Fruit fly (Drosophila melanogaster) whole organism, embryonic: Measurements from ENCODE around the gene lilli.
A peak's percentile ranks its signal among the peaks of the same experiment; 100 is the strongest.

ENCODE experiments used
- B-H2 ChIP-seq: fragments of 200-800 bp; sonication (Bioruptor generic); optimal IDR thresholded peaks from 2 replicates; lab custom pipeline; 2018; ENCODE audit warnings: missing biosample characterization, mild to moderate bottlenecking, missing genetic modification characterization
- Bdp1 ChIP-seq: fragments of 200-800 bp; sonication (Bioruptor generic); optimal IDR thresholded peaks from 3 replicates; lab custom pipeline; 2016; ENCODE audit warnings: missing biosample characterization, missing genetic modification characterization
- Bteb2 ChIP-seq: fragments of 200-800 bp; sonication (Bioruptor generic); optimal IDR thresholded peaks from 2 replicates; lab custom pipeline; 2016; ENCODE audit warnings: missing biosample characterization, missing genetic modification characterization
- CG12659 ChIP-seq: fragments of 200-800 bp; sonication (Bioruptor generic); optimal IDR thresholded peaks from 3 replicates; lab custom pipeline; 2017; ENCODE audit warnings: mild to moderate bottlenecking, missing biosample characterization, missing genetic modification reagents, missing genetic modification characterization
- CG15514 ChIP-seq: fragments of 200-800 bp; sonication (Bioruptor generic); optimal IDR thresholded peaks from 3 replicates; lab custom pipeline; 2017; ENCODE audit warnings: missing biosample characterization, missing genetic modification characterization, mild to moderate bottlenecking, moderate library complexity, missing genetic modification reagents
- CG2116 ChIP-seq: fragments of 200-800 bp; sonication (Bioruptor generic); optimal IDR thresholded peaks from 3 replicates; lab custom pipeline; 2018; ENCODE audit warnings: missing biosample characterization, mild to moderate bottlenecking, missing genetic modification characterization
- CG2129 ChIP-seq: fragments of 200-800 bp; sonication (Bioruptor generic); IDR thresholded peaks from 2 replicates; pipeline ENCODE4 v1.3.6; 2022; ENCODE audit warnings: missing biosample characterization, missing genetic modification characterization; ENCODE audit not compliant: partially characterized antibody
- CG2199 ChIP-seq: fragments of 200-800 bp; sonication (Bioruptor generic); IDR thresholded peaks from 3 replicates; pipeline ENCODE4 v1.3.6; 2022; ENCODE audit warnings: missing biosample characterization, missing genetic modification characterization
- CG30403 ChIP-seq: fragments of 200-800 bp; sonication (Bioruptor generic); optimal IDR thresholded peaks from 3 replicates; lab custom pipeline; 2016; ENCODE audit warnings: missing biosample characterization, missing genetic modification characterization
- CG30431 ChIP-seq: fragments of 200-800 bp; sonication (Bioruptor generic); optimal IDR thresholded peaks from 2 replicates; lab custom pipeline; 2017; ENCODE audit warnings: missing biosample characterization, missing genetic modification characterization
- CG31224 ChIP-seq: fragments of 200-800 bp; sonication (Bioruptor generic); IDR thresholded peaks from 2 replicates; pipeline ENCODE4 v1.3.6; 2022; ENCODE audit warnings: missing biosample characterization, missing genetic modification characterization
- CG31388 ChIP-seq: fragments of 200-800 bp; sonication (Bioruptor generic); optimal IDR thresholded peaks from 2 replicates; lab custom pipeline; 2016; ENCODE audit warnings: missing biosample characterization, missing genetic modification characterization
- CG6813 ChIP-seq: fragments of 200-800 bp; sonication (Bioruptor generic); optimal IDR thresholded peaks from 2 replicates; lab custom pipeline; 2017; ENCODE audit warnings: missing biosample characterization, missing genetic modification characterization, mild to moderate bottlenecking, moderate library complexity, missing genetic modification reagents
- CG7556 ChIP-seq: fragments of 200-800 bp; sonication (Bioruptor generic); optimal IDR thresholded peaks from 2 replicates; lab custom pipeline; 2017; ENCODE audit warnings: missing biosample characterization, mild to moderate bottlenecking, missing genetic modification characterization
- CG8478 ChIP-seq: fragments of >200 bp; optimal IDR thresholded peaks from 2 replicates; lab custom pipeline; 2018
- CG9817 ChIP-seq: fragments of 200-800 bp; sonication (Bioruptor generic); optimal IDR thresholded peaks from 2 replicates; lab custom pipeline; 2018; ENCODE audit warnings: missing biosample characterization, mild to moderate bottlenecking, missing genetic modification characterization, moderate library complexity
- CoRest ChIP-seq: fragments of 200-800 bp; sonication (Bioruptor generic); optimal IDR thresholded peaks from 3 replicates; lab custom pipeline; 2018; ENCODE audit warnings: missing biosample characterization, mild to moderate bottlenecking, missing genetic modification characterization, moderate library complexity
- D19B ChIP-seq: fragments of 200-800 bp; sonication (Bioruptor generic); optimal IDR thresholded peaks from 2 replicates; lab custom pipeline; 2017; ENCODE audit warnings: missing biosample characterization, mild to moderate bottlenecking, missing genetic modification characterization
- Doc3 ChIP-seq: fragments of 200-800 bp; sonication (Bioruptor generic); IDR thresholded peaks from 3 replicates; pipeline ENCODE4 v1.3.6; 2022; ENCODE audit warnings: missing biosample characterization, missing genetic modification characterization; ENCODE audit not compliant: partially characterized antibody
- ERR ChIP-seq: fragments of 200-800 bp; sonication (Bioruptor generic); optimal IDR thresholded peaks from 2 replicates; lab custom pipeline; 2016; ENCODE audit warnings: missing biosample characterization, missing genetic modification characterization
- HLH4C ChIP-seq: fragments of 200-800 bp; sonication (Bioruptor generic); IDR thresholded peaks from 3 replicates; pipeline ENCODE4 v1.3.6; 2022; ENCODE audit warnings: missing biosample characterization, missing genetic modification characterization; ENCODE audit not compliant: partially characterized antibody
- Hr3 ChIP-seq: fragments of 200-800 bp; sonication (Bioruptor generic); optimal IDR thresholded peaks from 3 replicates; lab custom pipeline; 2016; ENCODE audit warnings: missing biosample characterization, missing genetic modification characterization
- Lhr ChIP-seq: fragments of 200-800 bp; sonication (Bioruptor generic); optimal IDR thresholded peaks from 3 replicates; lab custom pipeline; 2017; ENCODE audit warnings: mild to moderate bottlenecking, missing biosample characterization, missing genetic modification reagents, missing genetic modification characterization
- Meics ChIP-seq: fragments of 200-800 bp; sonication (Bioruptor generic); optimal IDR thresholded peaks from 2 replicates; lab custom pipeline; 2017; ENCODE audit warnings: missing biosample characterization, mild to moderate bottlenecking, missing genetic modification characterization
- Rx ChIP-seq: fragments of 200-800 bp; sonication (Bioruptor generic); IDR thresholded peaks from 2 replicates; pipeline ENCODE4 v1.3.6; 2022; ENCODE audit warnings: missing biosample characterization, missing genetic modification characterization
- Scr ChIP-seq: fragments of 200-800 bp; sonication (Bioruptor generic); IDR thresholded peaks from 2 replicates; pipeline ENCODE4 v1.3.6; 2022; ENCODE audit warnings: missing biosample characterization, missing genetic modification characterization; ENCODE audit not compliant: partially characterized antibody
- Sox102F ChIP-seq: fragments of 200-800 bp; sonication (Bioruptor generic); optimal IDR thresholded peaks from 2 replicates; lab custom pipeline; 2018; ENCODE audit warnings: missing biosample characterization, mild to moderate bottlenecking, missing genetic modification characterization, moderate library complexity
- Spps ChIP-seq: fragments of 200-800 bp; sonication (Bioruptor generic); optimal IDR thresholded peaks from 2 replicates; lab custom pipeline; 2018; ENCODE audit warnings: missing biosample characterization, mild to moderate bottlenecking, missing genetic modification characterization
- ab ChIP-seq: fragments of 200-800 bp; sonication (Bioruptor generic); optimal IDR thresholded peaks from 2 replicates; lab custom pipeline; 2016; ENCODE audit warnings: missing biosample characterization, missing genetic modification characterization
- ap ChIP-seq: fragments of 200-800 bp; sonication (Bioruptor generic); IDR thresholded peaks from 2 replicates; pipeline ENCODE4 v1.3.6; 2022; ENCODE audit warnings: missing biosample characterization, missing genetic modification characterization
- ara ChIP-seq: fragments of 200-800 bp; sonication (Bioruptor generic); IDR thresholded peaks from 2 replicates; pipeline ENCODE4 v1.3.6; 2022; ENCODE audit warnings: missing biosample characterization, missing genetic modification characterization
- bcd ChIP-seq: fragments of 200-800 bp; sonication (Bioruptor generic); optimal IDR thresholded peaks from 2 replicates; lab custom pipeline; 2017; ENCODE audit warnings: missing biosample characterization, mild to moderate bottlenecking, missing genetic modification characterization
- cas ChIP-seq: fragments of 200-800 bp; sonication (Bioruptor generic); IDR thresholded peaks from 2 replicates; pipeline ENCODE4 v1.3.6; 2022; ENCODE audit warnings: missing biosample characterization, missing genetic modification characterization
- ems ChIP-seq: fragments of 200-800 bp; sonication (Bioruptor generic); optimal IDR thresholded peaks from 3 replicates; lab custom pipeline; 2016; ENCODE audit warnings: missing biosample characterization, missing genetic modification characterization
- fd64A ChIP-seq: fragments of 200-800 bp; sonication (Bioruptor generic); optimal IDR thresholded peaks from 3 replicates; lab custom pipeline; 2018; ENCODE audit warnings: missing biosample characterization, mild to moderate bottlenecking, missing genetic modification characterization
- gsb-n ChIP-seq: fragments of 200-800 bp; sonication (Bioruptor generic); optimal IDR thresholded peaks from 3 replicates; lab custom pipeline; 2018; ENCODE audit warnings: missing biosample characterization, mild to moderate bottlenecking, missing genetic modification characterization
- ind ChIP-seq: fragments of 200-800 bp; sonication (Bioruptor generic); optimal IDR thresholded peaks from 3 replicates; lab custom pipeline; 2016; ENCODE audit warnings: missing biosample characterization, missing genetic modification characterization
- lola ChIP-seq, 3 experiments: fragments of >200 bp in 2 of 3; fragments of 200-800 bp in 1 of 3; sonication (Bioruptor generic) in 1 of 3; optimal IDR thresholded peaks; 2 replicates each; lab custom pipeline; 2017 to 2019; ENCODE audit warnings: missing biosample characterization in 3 of 3, missing genetic modification characterization in 3 of 3, mild to moderate bottlenecking in 1 of 3, moderate library complexity in 1 of 3
- mld ChIP-seq: fragments of 200-800 bp; sonication (Bioruptor generic); IDR thresholded peaks from 3 replicates; pipeline ENCODE4 v1.3.6; 2022; ENCODE audit warnings: missing biosample characterization, missing genetic modification characterization; ENCODE audit not compliant: partially characterized antibody
- nerfin-2 ChIP-seq: fragments of 200-800 bp; sonication (Bioruptor generic); IDR thresholded peaks from 2 replicates; pipeline ENCODE4 v1.3.6; 2022; ENCODE audit warnings: missing biosample characterization, missing genetic modification characterization; ENCODE audit not compliant: partially characterized antibody
- ranshi ChIP-seq: fragments of 200-800 bp; sonication (Bioruptor generic); IDR thresholded peaks from 2 replicates; pipeline ENCODE4 v1.3.6; 2022; ENCODE audit warnings: missing biosample characterization, missing genetic modification characterization
- ro ChIP-seq: fragments of 200-800 bp; sonication (Bioruptor generic); IDR thresholded peaks from 2 replicates; pipeline ENCODE4 v1.3.6; 2022; ENCODE audit warnings: missing biosample characterization, missing genetic modification characterization
- row ChIP-seq: fragments of 200-800 bp; sonication (Bioruptor generic); IDR thresholded peaks from 3 replicates; pipeline ENCODE4 v1.3.6; 2022; ENCODE audit warnings: missing biosample characterization, missing genetic modification characterization
- slp2 ChIP-seq: fragments of 200-800 bp; sonication (Bioruptor generic); optimal IDR thresholded peaks from 2 replicates; lab custom pipeline; 2016; ENCODE audit warnings: missing biosample characterization, missing genetic modification characterization
- tgo ChIP-seq: fragments of 200-800 bp; sonication (Bioruptor generic); IDR thresholded peaks from 3 replicates; pipeline ENCODE4 v1.3.6; 2022; ENCODE audit warnings: missing biosample characterization, missing genetic modification characterization
- toy ChIP-seq: fragments of 200-800 bp; sonication (Bioruptor generic); IDR thresholded peaks from 2 replicates; pipeline ENCODE4 v1.3.6; 2022; ENCODE audit warnings: missing biosample characterization, missing genetic modification characterization
- ttk ChIP-seq: fragments of 200-800 bp; sonication (Bioruptor generic); IDR thresholded peaks from 2 replicates; pipeline ENCODE4 v2.1.2; 2022; ENCODE audit warnings: missing biosample characterization, missing genetic modification characterization
- tup ChIP-seq: fragments of 200-800 bp; sonication (Bioruptor generic); optimal IDR thresholded peaks from 2 replicates; lab custom pipeline; 2016; ENCODE audit warnings: missing biosample characterization, mild to moderate bottlenecking, missing genetic modification characterization, moderate library complexity
- tx ChIP-seq: fragments of 200-800 bp; sonication (Bioruptor generic); optimal IDR thresholded peaks from 2 replicates; lab custom pipeline; 2016; ENCODE audit warnings: missing biosample characterization, missing genetic modification characterization

Gene lilli

DNA sequence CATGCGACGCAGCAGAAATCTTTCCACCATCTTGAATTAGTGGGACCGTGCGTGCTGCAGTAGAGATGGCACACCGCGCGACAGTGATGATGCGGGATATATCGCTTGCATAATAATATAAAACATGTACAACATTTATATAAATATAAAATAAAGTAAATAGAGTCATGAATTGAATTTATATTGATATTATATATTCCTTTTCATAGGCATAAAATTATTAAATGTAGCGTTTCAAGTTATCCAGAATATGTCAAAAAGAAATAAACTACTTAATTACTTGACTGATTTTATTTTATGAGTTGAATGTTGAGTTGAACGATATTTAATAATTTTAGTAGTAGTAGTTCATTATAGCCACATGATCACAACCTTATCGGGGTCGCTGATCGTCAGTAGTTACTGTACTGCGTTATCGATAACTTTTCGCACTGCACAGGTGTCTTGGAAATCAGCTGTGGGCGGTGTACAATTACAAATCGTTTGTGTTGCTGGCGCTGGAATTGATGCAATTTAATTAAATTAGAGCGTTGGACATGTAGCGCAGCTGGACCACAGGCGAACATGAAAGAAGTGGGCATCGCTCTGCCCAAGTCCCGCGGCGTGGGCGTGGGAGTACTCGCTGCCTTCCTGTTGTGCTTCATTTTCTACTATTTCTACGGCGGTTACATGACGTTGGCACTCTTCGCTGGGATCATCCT is 102.1 kb downstream of the lilli start, which contains the start of the genes Chd1 and Bem46 (continued):
- TF ChIP-seq CG15514 (GFP tag; lab: Kevin White, UChicago) (peak; percentile 76), CG6813 (GFP tag; lab: Kevin White, UChicago) (peak; percentile 60), B-H2 (GFP tag; lab: Kevin White, UChicago) (peak; percentile 89), CG2199 (GFP tag; lab: Robert Waterston, UW) (no peak), bcd (GFP tag; lab: Kevin White, UChicago) (peak; percentile 89), Meics (GFP tag; lab: Kevin White, UChicago) (peak; percentile 88), Spps (peak; percentile 46), CG31388 (GFP tag; lab: Kevin White, UChicago) (peak; percentile 11), nerfin-2 (GFP tag; lab: Robert Waterston, UW) (no peak), ranshi (GFP tag; lab: Robert Waterston, UW) (peak; percentile 83; the same call in 1 of the 2 replicates), HLH4C (GFP tag; lab: Robert Waterston, UW) (no peak), CG12659 (GFP tag; lab: Kevin White, UChicago) (peak; percentile 94), CG2116 (peak; percentile 94), CG30403 (GFP tag; lab: Kevin White, UChicago) (peak; percentile 93), row (GFP tag; lab: Robert Waterston, UW) (peak; percentile 95), toy (no peak), Bdp1 (GFP tag; lab: Kevin White, UChicago) (peak; percentile 51), CoRest (tag; lab: Kevin White, UChicago) (peak; percentile 94), gsb-n (tag; lab: Kevin White, UChicago) (no peak), Hr3 (peak; percentile 92), ems (GFP tag; lab: Kevin White, UChicago) (peak; percentile 69), ap (peak; percentile 74; the same call in 1 of the 2 replicates), fd64A (GFP tag; lab: Kevin White, UChicago) (no peak), tgo (GFP tag; lab: Robert Waterston, UW) (peak; percentile 85), cas (GFP tag; lab: Robert Waterston, UW) (no peak; the same call in 1 of the 2 replicates), lola (GFP tag; optimal IDR thresholded peaks at IDR 0.05; lab: Kevin White, UChicago) (peak in 1 of 3 experiments; percentile 87), Rx (GFP tag; lab: Robert Waterston, UW) (peak; percentile 65), CG30431 (peak; percentile 72), ERR (GFP tag; lab: Kevin White, UChicago) (no peak), ab (GFP tag; lab: Kevin White, UChicago) (peak; percentile 74), ara (GFP tag; lab: Robert Waterston, UW) (peak; percentile 4; the same call in 1 of the 2 replicates), mld (no peak), ro (peak; percentile 74), Bteb2 (GFP tag; lab: Kevin White, UChicago) (peak; percentile 33), Doc3 (no peak), D19B (GFP tag; lab: Kevin White, UChicago) (no peak), Lhr (GFP tag; lab: Kevin White, UChicago) (no peak), CG31224 (GFP tag; lab: Robert Waterston, UW) (peak; percentile 54; the same call in 1 of the 2 replicates), tx (peak; percentile 57), ttk (GFP tag; lab: Robert Waterston, UW) (peak; percentile 82), Scr (GFP tag; lab: Robert Waterston, UW) (peak; percentile 74), CG2129 (GFP tag; lab: Robert Waterston, UW) (no peak), CG9817 (peak; percentile 89), Sox102F (GFP tag; lab: Kevin White, UChicago) (no peak), CG8478 (lab: Kevin White, UChicago) (no peak), CG7556 (GFP tag; lab: Kevin White, UChicago) (peak; percentile 88), slp2 (GFP tag; lab: Kevin White, UChicago) (peak; percentile 50), ind (GFP tag; lab: Kevin White, UChicago) (peak; percentile 92), tup (GFP tag; lab: Kevin White, UChicago) (peak; percentile 50)
